Fruit fly (Drosophila melanogaster): ENCODE results near the gene Arl1.
A peak's percentile ranks its signal among the peaks of the same experiment; 100 is the strongest.

Gene Arl1

DNA sequence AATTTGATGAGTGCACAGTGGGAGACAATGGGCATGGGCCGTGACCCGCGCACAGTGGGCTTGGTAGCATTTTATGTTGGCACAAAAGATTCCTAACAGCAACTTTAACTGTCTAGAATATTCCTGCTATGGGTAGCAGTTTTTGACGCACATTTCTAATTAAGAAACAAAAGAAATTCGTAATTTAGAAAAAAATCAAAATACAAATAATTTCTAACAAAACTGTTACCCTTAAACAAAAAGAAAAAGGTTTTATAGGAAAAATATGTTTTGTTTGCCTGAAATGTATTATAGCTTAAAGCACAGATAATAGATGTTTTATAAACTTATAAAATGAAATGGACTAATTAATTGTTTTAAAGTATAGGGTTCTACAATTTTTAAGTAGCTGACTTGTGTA, 34.0 kb downstream of the Arl1 start (continued):
- TF ChIP-seq grn (GFP tag; optimal IDR thresholded peaks at IDR 0.05), result no peak
- TF ChIP-seq ttk (GFP tag; IDR thresholded peaks at IDR 0.05), result no peak
- no peak for TF ChIP-seq CG1792 (GFP tag; optimal IDR thresholded peaks at IDR 0.05)
- TF ChIP-seq repo (GFP tag; optimal IDR thresholded peaks at IDR 0.05), result no peak
- TF ChIP-seq lola (GFP tag; optimal IDR thresholded peaks at IDR 0.05), result peak in 1 of 3 experiments; percentile 64
- no peak for TF ChIP-seq CG2116 (GFP tag; optimal IDR thresholded peaks at IDR 0.05)
- TF ChIP-seq ara (GFP tag; IDR thresholded peaks at IDR 0.05), result no peak
- peak; percentile 40 for TF ChIP-seq CG4820 (GFP tag; optimal IDR thresholded peaks at IDR 0.05)
- peak; percentile 43 for TF ChIP-seq dmrt11E (tag; optimal IDR thresholded peaks at IDR 0.05)
- TF ChIP-seq fd96Cb (tag; optimal IDR thresholded peaks at IDR 0.05), result peak; percentile 36
- TF ChIP-seq pho (GFP tag; optimal IDR thresholded peaks at IDR 0.05), result no peak
- no peak for TF ChIP-seq cg (GFP tag; optimal IDR thresholded peaks at IDR 0.05)
- TF ChIP-seq pum (GFP tag; optimal IDR thresholded peaks at IDR 0.05), result no peak

DNA sequence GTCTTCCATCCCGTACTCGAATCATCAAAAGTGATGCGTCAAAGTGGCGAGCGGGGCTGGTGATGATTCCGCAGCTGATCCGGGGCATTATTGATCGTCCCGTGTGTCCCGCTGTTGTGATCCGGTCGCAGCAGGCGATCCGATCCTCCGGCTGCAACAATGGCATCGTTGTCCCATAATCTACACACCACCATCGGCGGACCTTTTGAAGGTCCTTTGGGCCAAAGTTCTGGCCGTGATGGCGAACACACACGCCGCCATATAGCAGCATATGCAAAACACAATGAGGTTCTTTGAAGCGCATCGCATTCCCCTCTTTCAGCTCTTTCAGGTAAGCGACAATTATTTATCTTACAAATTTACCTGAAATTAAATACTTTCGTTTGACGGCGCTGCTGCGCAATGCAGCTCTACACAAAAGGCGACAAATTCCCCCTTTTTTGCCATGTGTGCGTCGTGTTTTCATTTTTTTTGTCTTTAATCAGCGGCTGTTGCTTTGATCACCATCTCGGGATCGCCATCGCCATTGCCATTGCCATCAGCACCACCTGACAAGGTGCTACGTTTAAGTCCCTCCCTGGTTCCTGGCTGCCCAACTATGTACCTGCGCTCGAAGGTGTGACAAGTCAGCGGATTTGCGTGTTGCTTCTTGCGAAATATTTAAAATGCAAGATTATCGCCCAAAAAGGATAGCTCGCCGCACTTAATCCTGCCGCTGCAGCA, 34.8 kb downstream of the Arl1 start:
- no peak for TF ChIP-seq PHDP (tag; optimal IDR thresholded peaks at IDR 0.05)
- TF ChIP-seq H15 (GFP tag; IDR thresholded peaks at IDR 0.05), result no peak
- TF ChIP-seq CG4730 (GFP tag; IDR thresholded peaks at IDR 0.05), result no peak
- TF ChIP-seq D (optimal IDR thresholded peaks at IDR 0.05), result peak; percentile 94
- TF ChIP-seq D (GFP tag; optimal IDR thresholded peaks at IDR 0.05), result no peak
- TF ChIP-seq HmgD (GFP tag; optimal IDR thresholded peaks at IDR 0.05), result no peak
- no peak for TF ChIP-seq exex (tag; optimal IDR thresholded peaks at IDR 0.05)
- no peak for TF ChIP-seq ftz-f1 (GFP tag; optimal IDR thresholded peaks at IDR 0.05)
- no peak for TF ChIP-seq nmo (GFP tag; optimal IDR thresholded peaks at IDR 0.05)
- TF ChIP-seq Camta (GFP tag; optimal IDR thresholded peaks at IDR 0.05), result no peak
- TF ChIP-seq HLH4C (GFP tag; IDR thresholded peaks at IDR 0.05; ENCODE audit: partially characterized antibody), result no peak
- TF ChIP-seq Chrac-16 (GFP tag; optimal IDR thresholded peaks at IDR 0.05), result no peak
- no peak for TF ChIP-seq sens-2 (GFP tag; IDR thresholded peaks at IDR 0.05)
- no peak for TF ChIP-seq insv (GFP tag; optimal IDR thresholded peaks at IDR 0.05)
- TF ChIP-seq CG2712 (tag; optimal IDR thresholded peaks at IDR 0.05), result no peak
- TF ChIP-seq CG17359 (tag; optimal IDR thresholded peaks at IDR 0.05), result no peak
- TF ChIP-seq pros (GFP tag; optimal IDR thresholded peaks at IDR 0.05), result no peak
- TF ChIP-seq Atf-2 (GFP tag; optimal IDR thresholded peaks at IDR 0.05), result no peak
- no peak for TF ChIP-seq Ptx1 (GFP tag; IDR thresholded peaks at IDR 0.05)
- TF ChIP-seq CG12391 (tag; optimal IDR thresholded peaks at IDR 0.05), result no peak
- TF ChIP-seq trh (GFP tag; optimal IDR thresholded peaks at IDR 0.05), result no peak
- no peak for TF ChIP-seq Bgb (GFP tag; IDR thresholded peaks at IDR 0.05; ENCODE audit: partially characterized antibody)
- peak; percentile 3 for TF ChIP-seq Ets65A (GFP tag)
- peak; percentile 77 for TF ChIP-seq CG15479 (GFP tag; optimal IDR thresholded peaks at IDR 0.05)
- no peak for TF ChIP-seq CG7271 (tag; optimal IDR thresholded peaks at IDR 0.05)
- no peak for TF ChIP-seq bcd (GFP tag; optimal IDR thresholded peaks at IDR 0.05)
- TF ChIP-seq fd96Cb (tag; optimal IDR thresholded peaks at IDR 0.05), result no peak
- no peak for TF ChIP-seq CG10366 (GFP tag; IDR thresholded peaks at IDR 0.05)
- no peak for TF ChIP-seq HLHmδ (GFP tag; optimal IDR thresholded peaks at IDR 0.05)
- no peak for TF ChIP-seq Ada2b (GFP tag; IDR thresholded peaks at IDR 0.05)
- TF ChIP-seq Doc3 (GFP tag; IDR thresholded peaks at IDR 0.05; ENCODE audit: partially characterized antibody), result 0 out of 3 replicates have a peak, but pooled peaks have one; percentile 29
- no peak for TF ChIP-seq CG2129 (GFP tag; IDR thresholded peaks at IDR 0.05; ENCODE audit: partially characterized antibody)
- TF ChIP-seq h (optimal IDR thresholded peaks at IDR 0.05), result no peak
- no peak for TF ChIP-seq usp (GFP tag; optimal IDR thresholded peaks at IDR 0.05)
- TF ChIP-seq otp (GFP tag; IDR thresholded peaks at IDR 0.05), result no peak
- no peak for TF ChIP-seq aop (GFP tag; IDR thresholded peaks at IDR 0.05)
- no peak for TF ChIP-seq CG4282 (GFP tag; optimal IDR thresholded peaks at IDR 0.05)
- TF ChIP-seq tll (GFP tag; optimal IDR thresholded peaks at IDR 0.05), result peak in 1 of 2 experiments; percentile 85
